Worm (Caenorhabditis elegans): ENCODE measurements around the gene M163.8.

Gene M163.8

ce11 chrX:14466532-14466931, 18.4 kb upstream of the M163.8 start, which contains the start of gene M163.21:
TSS of gene M163.21 (plus strand) at chrX:14466832.
- TF ChIP-seq lin-13 (GFP tag; optimal IDR thresholded peaks at IDR 0.05) (no peak), nhr-23 (tag; optimal IDR thresholded peaks at IDR 0.05) (no peak), ztf-4 (tag; optimal IDR thresholded peaks at IDR 0.05) (no peak), alr-1 (tag; optimal IDR thresholded peaks at IDR 0.05) (no peak), C34F6.9 (tag; optimal IDR thresholded peaks at IDR 0.05) (no peak), ztf-1 (GFP tag; conservative IDR thresholded peaks at IDR 0.05) (no peak), lsy-2 (tag; optimal IDR thresholded peaks at IDR 0.05) (no peak), ztf-11 (tag; optimal IDR thresholded peaks at IDR 0.05) (no peak), nhr-21 (tag; optimal IDR thresholded peaks at IDR 0.05) (no peak), unc-62 (GFP tag; optimal IDR thresholded peaks at IDR 0.05) (no peak), ZK546.5 (tag; optimal IDR thresholded peaks at IDR 0.05) (no peak), nhr-77 (tag; optimal IDR thresholded peaks at IDR 0.05) (no peak), unc-55 (GFP tag; optimal IDR thresholded peaks at IDR 0.05) (no peak), Y55F3AM.14 (GFP tag; optimal IDR thresholded peaks at IDR 0.05) (no peak), elt-1 (tag; optimal IDR thresholded peaks at IDR 0.05) (no peak), mab-5 (tag; optimal IDR thresholded peaks at IDR 0.05) (no peak), F13H6.1 (tag; optimal IDR thresholded peaks at IDR 0.05) (no peak), peb-1 (tag; optimal IDR thresholded peaks at IDR 0.05) (no peak), egl-27 (tag; optimal IDR thresholded peaks at IDR 0.05) (no peak)

ce11 chrX:14469284-14469683, 15.6 kb upstream of the M163.8 start, which contains the start of gene M163.9:
TSS of gene M163.9 (plus strand) at chrX:14469584.
- TF ChIP-seq blmp-1 (tag; optimal IDR thresholded peaks at IDR 0.05; ENCODE audit: insufficient read depth) (no peak), lin-13 (GFP tag; optimal IDR thresholded peaks at IDR 0.05) (no peak), ama-1 (optimal IDR thresholded peaks at IDR 0.05) (no peak), dmd-4 (tag; optimal IDR thresholded peaks at IDR 0.05) (no peak)

- TF ChIP-seq sma-3 (GFP tag; optimal IDR thresholded peaks at IDR 0.05) (no peak), skn-1 (tag; optimal IDR thresholded peaks at IDR 0.05) (no peak), fos-1 (tag; optimal IDR thresholded peaks at IDR 0.05) (no peak), sem-4 (tag; optimal IDR thresholded peaks at IDR 0.05) (no peak), alr-1 (tag; optimal IDR thresholded peaks at IDR 0.05) (no peak), ztf-1 (GFP tag; conservative IDR thresholded peaks at IDR 0.05) (no peak), aly-2 (tag; optimal IDR thresholded peaks at IDR 0.05) (no peak), mdl-1 (tag; optimal IDR thresholded peaks at IDR 0.05) (no peak), lsy-2 (tag; optimal IDR thresholded peaks at IDR 0.05) (no peak), nhr-12 (tag; optimal IDR thresholded peaks at IDR 0.05) (no peak), crh-2 (tag; optimal IDR thresholded peaks at IDR 0.05) (no peak), C34F6.9 (tag; optimal IDR thresholded peaks at IDR 0.05) (no peak), nhr-11 (tag; optimal IDR thresholded peaks at IDR 0.05) (no peak)
Measured at ce11 chrX:14470687-14471086, 14.2 kb upstream of the M163.8 start, which contains the start of gene M163.10. TSS of gene M163.10 (plus strand) at chrX:14470987.

ce11 chrX:14473740-14474139, 11.2 kb upstream of the M163.8 start, which contains the start of gene M163.5:
TSS of gene M163.5 (plus strand) at chrX:14474040.
- no peak for TF ChIP-seq mbf-1 (tag; optimal IDR thresholded peaks at IDR 0.05)
- no peak for TF ChIP-seq nhr-77 (tag; optimal IDR thresholded peaks at IDR 0.05)
- TF ChIP-seq sma-3 (GFP tag; optimal IDR thresholded peaks at IDR 0.05) = no peak
- no peak for TF ChIP-seq ceh-16 (tag; optimal IDR thresholded peaks at IDR 0.05)
- no peak for TF ChIP-seq skn-1 (tag; optimal IDR thresholded peaks at IDR 0.05)
- TF ChIP-seq egl-27 (tag; optimal IDR thresholded peaks at IDR 0.05) = no peak
- TF ChIP-seq sma-9 (GFP tag; optimal IDR thresholded peaks at IDR 0.05) = no peak
- TF ChIP-seq sma-9 (tag; optimal IDR thresholded peaks at IDR 0.05) = no peak
- no peak for TF ChIP-seq ama-1 (optimal IDR thresholded peaks at IDR 0.05)
- TF ChIP-seq nhr-129 (tag; optimal IDR thresholded peaks at IDR 0.05) = no peak
- TF ChIP-seq unc-62 (GFP tag; optimal IDR thresholded peaks at IDR 0.05) = no peak
- no peak for TF ChIP-seq C34F6.9 (tag; optimal IDR thresholded peaks at IDR 0.05)
- TF ChIP-seq crh-2 (tag; optimal IDR thresholded peaks at IDR 0.05) = no peak
- TF ChIP-seq nhr-237 (tag; optimal IDR thresholded peaks at IDR 0.05) = no peak
- no peak for TF ChIP-seq sem-4 (tag; optimal IDR thresholded peaks at IDR 0.05)
- no peak for TF ChIP-seq ZK546.5 (tag; optimal IDR thresholded peaks at IDR 0.05)
- no peak for TF ChIP-seq lin-11 (tag; optimal IDR thresholded peaks at IDR 0.05)
- TF ChIP-seq ztf-1 (GFP tag; conservative IDR thresholded peaks at IDR 0.05) = no peak
- no peak for TF ChIP-seq lin-13 (GFP tag; optimal IDR thresholded peaks at IDR 0.05)
